Worm (Caenorhabditis elegans) whole organism, late embryonic: ENCODE results near the gene F54B8.4.

Experiments
- C08G9.2 ChIP-seq: sonication (generic microtip); optimal IDR thresholded peaks from 2 replicates; lab custom pipeline; 2016; ENCODE audit warnings: mild to moderate bottlenecking, missing genetic modification characterization, moderate library complexity, missing compliant biosample characterization
- F13H6.1 ChIP-seq: sonication (generic microtip); optimal IDR thresholded peaks from 2 replicates; lab custom pipeline; 2016; ENCODE audit warnings: missing genetic modification characterization, missing compliant biosample characterization
- ama-1 ChIP-seq: fragments of 150-350 bp; optimal IDR thresholded peaks from 2 replicates; lab custom pipeline; 2014
- dmd-4 ChIP-seq: sonication (generic microtip); optimal IDR thresholded peaks from 2 replicates; lab custom pipeline; 2016; ENCODE audit warnings: borderline replicate concordance, missing genetic modification characterization, missing compliant biosample characterization
- dve-1 ChIP-seq: sonication (generic microtip); optimal IDR thresholded peaks from 2 replicates; lab custom pipeline; 2017; ENCODE audit warnings: antibody characterized with exemption, mild to moderate bottlenecking, missing genetic modification characterization, missing compliant biosample characterization
- elt-2 ChIP-seq: sonication (generic microtip); optimal IDR thresholded peaks from 2 replicates; lab custom pipeline; 2016; ENCODE audit warnings: missing genetic modification reagents, missing genetic modification characterization, missing compliant biosample characterization
- hlh-30 ChIP-seq: sonication (generic microtip); optimal IDR thresholded peaks from 2 replicates; lab custom pipeline; 2017; ENCODE audit warnings: antibody characterized with exemption, missing genetic modification characterization, missing compliant biosample characterization; ENCODE audit not compliant: insufficient read depth
- nhr-11 ChIP-seq: fragments of 150-350 bp; optimal IDR thresholded peaks from 2 replicates; lab custom pipeline; 2014; ENCODE audit warnings: missing biosample characterization, missing genetic modification characterization
- pha-4 ChIP-seq: fragments of 150-350 bp; optimal IDR thresholded peaks from 2 replicates; lab custom pipeline; 2018; ENCODE audit warnings: missing biosample characterization, missing genetic modification reagents, missing genetic modification characterization
- sox-4 ChIP-seq: sonication (generic microtip); optimal IDR thresholded peaks from 2 replicates; lab custom pipeline; 2017; ENCODE audit warnings: mild to moderate bottlenecking, missing genetic modification characterization, inconsistent platforms, missing compliant biosample characterization
- unc-3 ChIP-seq, 2 experiments: fragments of 200-800 bp in 1 of 2; sonication (Bioruptor generic) in 1 of 2; sonication (generic microtip) in 1 of 2; conservative IDR thresholded peaks in 1 of 2; optimal IDR thresholded peaks in 1 of 2; 2 replicates each; pipeline versions ENCODE4 v1.3.6 to Lab custom; 2016 to 2022; ENCODE audit warnings: missing compliant biosample characterization in 2 of 2, missing genetic modification characterization in 2 of 2, missing genetic modification reagents in 1 of 2
- unc-42 ChIP-seq: sonication (generic microtip); optimal IDR thresholded peaks from 2 replicates; lab custom pipeline; 2016; ENCODE audit warnings: missing genotype, missing genetic modification characterization, missing compliant biosample characterization
- unc-55 ChIP-seq: sonication (generic microtip); optimal IDR thresholded peaks from 2 replicates; lab custom pipeline; 2017; ENCODE audit warnings: missing biosample characterization, missing genetic modification reagents, missing genetic modification characterization

ce11 chrV:15819983-15820382 lies 3.8 kb downstream of the F54B8.4 start, which contains the start of gene srbc-48:
- no peak for TF ChIP-seq nhr-11
- TF ChIP-seq C08G9.2: no peak
- no peak for TF ChIP-seq F13H6.1
- no peak for TF ChIP-seq hlh-30 (tag; lab: Kevin White, UChicago)
- TF ChIP-seq unc-3 (GFP tag; conservative IDR thresholded peaks at IDR 0.05; lab: Robert Waterston, UW): no peak
- no peak for TF ChIP-seq unc-3 (tag; optimal IDR thresholded peaks at IDR 0.05; lab: Kevin White, UChicago)
- TF ChIP-seq dve-1 (tag; lab: Kevin White, UChicago): no peak
- TF ChIP-seq elt-2 (tag; lab: Kevin White, UChicago): no peak
- no peak for TF ChIP-seq ama-1 (lab: Kevin White, UChicago)
- no peak for TF ChIP-seq pha-4 (tag; lab: Kevin White, UChicago)
- TF ChIP-seq unc-42 (tag; lab: Kevin White, UChicago): no peak
- TF ChIP-seq sox-4: no peak
- no peak for TF ChIP-seq dmd-4 (tag; lab: Kevin White, UChicago)
- no peak for TF ChIP-seq unc-55
